Worm (Caenorhabditis elegans) whole organism, young adult: ENCODE measurements around the gene C30G12.4.

Experiments
- B0019.2 ChIP-seq: fragments of 200-800 bp; sonication (Bioruptor generic); conservative IDR thresholded peaks from 2 replicates; pipeline ENCODE4 v1.3.6; 2022; ENCODE audit warnings: missing genetic modification reagents, missing genetic modification characterization, missing compliant biosample characterization
- K12H6.12 ChIP-seq: fragments of 200-800 bp; sonication (Bioruptor generic); optimal IDR thresholded peaks from 2 replicates; lab custom pipeline; 2018; ENCODE audit warnings: mild to moderate bottlenecking, missing genetic modification characterization, missing compliant biosample characterization
- cebp-2 ChIP-seq: fragments of 200-800 bp; sonication (Bioruptor generic); IDR thresholded peaks from 2 replicates; pipeline ENCODE4 v1.3.6; 2022; ENCODE audit warnings: missing genetic modification characterization, missing compliant biosample characterization
- ceh-27 ChIP-seq: fragments of 200-800 bp; sonication (Bioruptor generic); optimal IDR thresholded peaks from 2 replicates; lab custom pipeline; 2018; ENCODE audit warnings: mild to moderate bottlenecking, missing genetic modification characterization, moderate library complexity, missing compliant biosample characterization
- ceh-79 ChIP-seq: sonication (generic microtip); optimal IDR thresholded peaks from 2 replicates; lab custom pipeline; 2017; ENCODE audit warnings: mild to moderate bottlenecking, missing genetic modification characterization, missing compliant biosample characterization
- dpl-1 ChIP-seq: fragments of 150-350 bp; optimal IDR thresholded peaks from 2 replicates; lab custom pipeline; 2014; ENCODE audit warnings: missing biosample characterization, missing genetic modification reagents, missing genetic modification characterization
- mel-28 ChIP-seq: sonication (generic microtip); optimal IDR thresholded peaks from 2 replicates; lab custom pipeline; 2016; ENCODE audit warnings: borderline replicate concordance, mild to moderate bottlenecking, missing genetic modification characterization, missing compliant biosample characterization
- snpc-4 ChIP-seq, 5 experiments: fragments of 150-350 bp in 1 of 5; sonication (generic microtip) in 4 of 5; optimal IDR thresholded peaks; 2 replicates each; lab custom pipeline; 2014 to 2018; ENCODE audit warnings: missing genetic modification characterization in 5 of 5, missing biosample characterization in 3 of 5, antibody characterized with exemption in 2 of 5, mild to moderate bottlenecking in 2 of 5, missing compliant biosample characterization in 2 of 5, missing genotype in 2 of 5, moderate library complexity in 2 of 5, missing genetic modification reagents in 1 of 5
- unc-130 ChIP-seq: sonication (generic microtip); optimal IDR thresholded peaks from 2 replicates; lab custom pipeline; 2016; ENCODE audit warnings: missing genetic modification reagents, missing genetic modification characterization, missing compliant biosample characterization
- zim-3 ChIP-seq: sonication (generic microtip); optimal IDR thresholded peaks from 2 replicates; lab custom pipeline; 2017; ENCODE audit warnings: mild to moderate bottlenecking, missing genetic modification characterization, moderate library complexity, missing compliant biosample characterization

- TF ChIP-seq snpc-4 (GFP tag; optimal IDR thresholded peaks at IDR 0.05; lab: Kevin White, UChicago) (no peak), snpc-4 (tag; optimal IDR thresholded peaks at IDR 0.05; lab: Kevin White, UChicago) (no peak), cebp-2 (GFP tag; lab: Robert Waterston, UW) (no peak), unc-130 (GFP tag; lab: Kevin White, UChicago) (no peak), K12H6.12 (tag; lab: Kevin White, UChicago) (no peak), zim-3 (tag; lab: Kevin White, UChicago) (no peak), dpl-1 (no peak), ceh-79 (tag; lab: Kevin White, UChicago) (no peak), ceh-27 (GFP tag; lab: Kevin White, UChicago) (no peak), B0019.2 (GFP tag; lab: Robert Waterston, UW) (no peak), mel-28 (tag; lab: Kevin White, UChicago) (no peak)
Observed at ce11 chrII:7238791-7239190, 23.2 kb upstream of the C30G12.4 start.
